Fruit fly (Drosophila melanogaster): ENCODE results near the gene CG17746.

CG17746 gene

DNA sequence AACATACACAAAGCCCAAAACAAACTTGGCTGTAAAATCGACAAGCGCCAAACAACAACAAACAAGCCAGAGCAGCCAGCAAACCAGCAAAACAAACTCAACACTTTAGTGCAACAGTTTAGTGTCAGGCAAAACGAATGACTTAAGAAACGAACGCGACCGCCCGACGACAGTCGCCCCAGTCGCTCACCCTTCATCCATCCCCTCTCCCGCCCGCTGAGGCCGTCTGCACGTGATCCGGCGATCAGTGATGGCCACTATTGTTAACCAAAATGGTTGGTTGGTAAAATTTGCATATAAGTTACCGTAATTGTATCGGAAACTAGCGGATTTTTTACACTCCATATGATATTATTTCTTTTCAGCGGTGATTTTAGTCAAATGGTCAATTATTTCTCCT is 14.3 kb upstream of the CG17746 start (continued):
- no peak for TF ChIP-seq CG2129 (GFP tag; IDR thresholded peaks at IDR 0.05; ENCODE audit: partially characterized antibody)
- TF ChIP-seq bigmax (GFP tag; optimal IDR thresholded peaks at IDR 0.05): no peak
- TF ChIP-seq Dbx (GFP tag; IDR thresholded peaks at IDR 0.05): no peak
- no peak for TF ChIP-seq unpg (GFP tag; optimal IDR thresholded peaks at IDR 0.05)
- 0 out of 4 replicates have a peak, but pooled peaks have one; percentile 46 for TF ChIP-seq chinmo (GFP tag; IDR thresholded peaks at IDR 0.05; ENCODE audit: partially characterized antibody)
- TF ChIP-seq CG15696 (tag; optimal IDR thresholded peaks at IDR 0.05): no peak
- no peak for TF ChIP-seq Pdp1 (GFP tag; optimal IDR thresholded peaks at IDR 0.05)
- no peak for TF ChIP-seq lmd (GFP tag; IDR thresholded peaks at IDR 0.05)
- TF ChIP-seq Kr (GFP tag; optimal IDR thresholded peaks at IDR 0.05): no peak
- TF ChIP-seq Scr (GFP tag; IDR thresholded peaks at IDR 0.05; ENCODE audit: partially characterized antibody): no peak
- peak; percentile 55 for TF ChIP-seq crol (GFP tag; IDR thresholded peaks at IDR 0.05)
- no peak for TF ChIP-seq CG4404 (GFP tag; IDR thresholded peaks at IDR 0.05)
- TF ChIP-seq Elba2 (GFP tag; optimal IDR thresholded peaks at IDR 0.05): no peak
- 0 out of 3 replicates have a peak, but pooled peaks have one; percentile 8 for TF ChIP-seq ken (GFP tag; IDR thresholded peaks at IDR 0.05)
- no peak for TF ChIP-seq Sox100B (GFP tag; optimal IDR thresholded peaks at IDR 0.05)
- TF ChIP-seq ci (GFP tag; IDR thresholded peaks at IDR 0.05): 0 out of 3 replicates have a peak, but pooled peaks have one; percentile 10
- peak; percentile 52 for TF ChIP-seq pros (GFP tag; optimal IDR thresholded peaks at IDR 0.05)
- TF ChIP-seq Deaf1 (tag; optimal IDR thresholded peaks at IDR 0.05): peak; percentile 34
- no peak for TF ChIP-seq corto (GFP tag; optimal IDR thresholded peaks at IDR 0.05)
- TF ChIP-seq sna (GFP tag; IDR thresholded peaks at IDR 0.05; ENCODE audit: partially characterized antibody): no peak
- no peak for TF ChIP-seq fd96Cb (tag; optimal IDR thresholded peaks at IDR 0.05)
- peak; percentile 35; the same call in 1 of the 2 replicates for TF ChIP-seq CG11247 (GFP tag; IDR thresholded peaks at IDR 0.05)
- TF ChIP-seq nerfin-2 (GFP tag; IDR thresholded peaks at IDR 0.05; ENCODE audit: partially characterized antibody): no peak
- TF ChIP-seq az2 (GFP tag; optimal IDR thresholded peaks at IDR 0.05): no peak
- TF ChIP-seq CG31441 (GFP tag; IDR thresholded peaks at IDR 0.05): no peak
- TF ChIP-seq sug (tag; optimal IDR thresholded peaks at IDR 0.05): no peak

DNA sequence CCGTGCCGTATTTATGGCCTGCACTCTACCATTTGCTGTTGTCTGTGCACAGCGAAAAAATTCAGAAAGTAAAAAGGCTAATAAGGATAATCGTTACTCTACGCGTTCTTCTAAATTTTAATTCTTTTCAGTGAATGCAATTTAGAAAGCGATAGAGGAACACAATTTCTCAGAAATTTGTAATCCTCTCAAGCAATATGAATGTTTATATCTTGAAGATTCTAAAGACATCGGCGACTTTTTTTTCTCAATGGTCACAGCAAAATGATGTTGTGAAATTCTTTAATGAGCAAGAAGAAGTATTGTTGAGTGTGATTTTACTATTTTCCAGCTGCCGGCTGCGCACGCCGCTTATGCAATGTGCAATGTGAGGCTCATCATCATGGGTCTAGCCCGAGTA is 13.5 kb upstream of the CG17746 start:
- TF ChIP-seq CG8281 (tag; optimal IDR thresholded peaks at IDR 0.05) (no peak), Drgx (GFP tag; IDR thresholded peaks at IDR 0.05) (peak; percentile 42; the same call in 1 of the 2 replicates), CG13123 (GFP tag; optimal IDR thresholded peaks at IDR 0.05) (no peak), CG1792 (GFP tag; optimal IDR thresholded peaks at IDR 0.05) (no peak), btn (GFP tag; optimal IDR thresholded peaks at IDR 0.05) (no peak), slbo (GFP tag; IDR thresholded peaks at IDR 0.05) (no peak), CG15601 (tag; optimal IDR thresholded peaks at IDR 0.05) (no peak), chinmo (GFP tag; IDR thresholded peaks at IDR 0.05; ENCODE audit: partially characterized antibody) (no peak), sens-2 (GFP tag; IDR thresholded peaks at IDR 0.05) (no peak), CG11456 (GFP tag; IDR thresholded peaks at IDR 0.05) (0 out of 3 replicates have a peak, but pooled peaks have one; percentile 13)

DNA sequence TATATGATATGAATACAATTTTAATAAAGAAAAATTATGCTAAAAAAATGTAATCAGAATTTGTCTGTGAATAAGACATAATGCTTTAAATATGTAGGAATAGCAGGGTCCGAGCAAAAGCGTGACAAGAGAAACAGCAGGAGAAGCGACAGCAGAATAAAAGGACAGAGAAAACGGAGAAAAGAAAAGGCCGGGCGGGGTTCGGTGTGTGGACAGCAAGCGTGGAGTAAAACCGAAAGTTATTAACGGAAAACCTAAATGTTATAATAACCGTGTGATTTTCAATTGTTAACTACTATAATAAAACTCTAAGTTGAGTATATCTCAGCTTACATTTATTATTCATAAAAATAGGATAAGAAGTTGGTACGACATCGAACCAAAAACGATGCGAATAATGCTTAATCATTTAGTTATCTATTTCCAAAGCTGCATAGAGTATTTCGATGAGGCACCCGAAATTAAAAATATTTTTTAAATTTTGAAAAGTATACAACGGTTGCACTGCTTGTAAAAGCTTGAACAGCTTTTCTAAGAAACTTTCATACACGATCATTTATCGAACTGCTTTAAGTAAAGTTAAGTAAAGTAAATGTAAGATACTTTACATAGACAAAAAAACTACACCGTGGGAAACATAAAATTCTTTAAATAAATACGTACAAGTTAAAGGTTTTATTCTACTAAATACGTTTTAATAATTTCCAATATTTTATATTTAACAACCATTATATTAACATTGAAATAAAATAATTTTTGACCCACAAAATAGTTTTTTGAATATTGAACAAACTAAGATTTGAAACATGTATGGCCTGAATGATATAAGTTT is 12.5 kb upstream of the CG17746 start:
- TF ChIP-seq z (GFP tag; IDR thresholded peaks at IDR 0.05): no peak
- TF ChIP-seq nmo (GFP tag; optimal IDR thresholded peaks at IDR 0.05): peak; percentile 3
- TF ChIP-seq CG15514 (GFP tag; optimal IDR thresholded peaks at IDR 0.05): peak; percentile 23
- TF ChIP-seq CoRest (tag; optimal IDR thresholded peaks at IDR 0.05): peak; percentile 7
- no peak for TF ChIP-seq crol (GFP tag; IDR thresholded peaks at IDR 0.05)
- 0 out of 2 replicates have a peak, but pooled peaks have one; percentile 47 for TF ChIP-seq Bgb (GFP tag; IDR thresholded peaks at IDR 0.05; ENCODE audit: partially characterized antibody)
- peak; percentile 22 for TF ChIP-seq CG11504 (tag; optimal IDR thresholded peaks at IDR 0.05)
- no peak for TF ChIP-seq TFAM (GFP tag; optimal IDR thresholded peaks at IDR 0.05)
- peak; percentile 56; the same call in 1 of the 2 replicates for TF ChIP-seq slbo (GFP tag; IDR thresholded peaks at IDR 0.05)
- peak; percentile 94 for TF ChIP-seq Myb (GFP tag; optimal IDR thresholded peaks at IDR 0.05)
- TF ChIP-seq CG5245 (GFP tag; optimal IDR thresholded peaks at IDR 0.05): no peak
- peak in 1 of 2 experiments; percentile 8 for TF ChIP-seq Hr51 (GFP tag; optimal IDR thresholded peaks at IDR 0.05)
- TF ChIP-seq lbe (GFP tag; optimal IDR thresholded peaks at IDR 0.05): peak; percentile 60

Data from whole organism, embryonic.